Worm (Caenorhabditis elegans): ENCODE results near the gene C04A11.1.

ce11 chrX:13687111-13687512 is 26.8 kb downstream of the C04A11.1 start:
- no peak for TF ChIP-seq T23F11.4 (GFP tag; optimal IDR thresholded peaks at IDR 0.05)
- TF ChIP-seq tbx-2 (tag; optimal IDR thresholded peaks at IDR 0.05): peak; percentile 61
- no peak for TF ChIP-seq ama-1 (optimal IDR thresholded peaks at IDR 0.05)
- peak; percentile 51 for TF ChIP-seq ceh-18 (tag; optimal IDR thresholded peaks at IDR 0.05)
- TF ChIP-seq fkh-10 (GFP tag; optimal IDR thresholded peaks at IDR 0.05): no peak
- TF ChIP-seq nfya-1 (tag; optimal IDR thresholded peaks at IDR 0.05): peak; percentile 72
- TF ChIP-seq hlh-30 (tag; optimal IDR thresholded peaks at IDR 0.05; ENCODE audit: insufficient read depth): peak; percentile 40

All from whole organism, late embryonic.